Worm (Caenorhabditis elegans) whole organism, L1 larva: ENCODE measurements around the gene T09F3.4.
A peak's percentile ranks its signal among the peaks of the same experiment; 100 is the strongest.

Experiments
- C16A3.4 ChIP-seq: fragments of 150-350 bp; optimal IDR thresholded peaks from 2 replicates; lab custom pipeline; 2014; ENCODE audit warnings: missing biosample characterization, missing genetic modification characterization
- C34B4.2 ChIP-seq: sonication (generic microtip); optimal IDR thresholded peaks from 2 replicates; lab custom pipeline; 2017; ENCODE audit warnings: mild to moderate bottlenecking, missing genetic modification characterization, missing compliant biosample characterization
- aly-2 ChIP-seq: fragments of 150-350 bp; optimal IDR thresholded peaks from 2 replicates; lab custom pipeline; 2014; ENCODE audit warnings: missing biosample characterization, missing genetic modification characterization
- blmp-1 ChIP-seq: fragments of 150-350 bp; optimal IDR thresholded peaks from 2 replicates; lab custom pipeline; 2014; ENCODE audit warnings: missing biosample characterization, missing genetic modification characterization
- ceh-63 ChIP-seq: fragments of 200-800 bp; sonication (Bioruptor generic); optimal IDR thresholded peaks from 2 replicates; lab custom pipeline; 2018; ENCODE audit warnings: mild to moderate bottlenecking, missing genetic modification characterization, missing compliant biosample characterization
- ceh-8 ChIP-seq: fragments of 200-800 bp; sonication (Bioruptor generic); optimal IDR thresholded peaks from 2 replicates; lab custom pipeline; 2018; ENCODE audit warnings: mild to moderate bottlenecking, missing genetic modification characterization, moderate library complexity, missing compliant biosample characterization
- dpl-1 ChIP-seq, 3 experiments: fragments of 150-350 bp in 2 of 3; sonication (generic microtip) in 1 of 3; optimal IDR thresholded peaks; 2 replicates each; lab custom pipeline; 2014 to 2017; ENCODE audit warnings: missing biosample characterization in 3 of 3, missing genetic modification characterization in 3 of 3, missing genetic modification reagents in 3 of 3
- dsc-1 ChIP-seq: sonication (generic microtip); optimal IDR thresholded peaks from 2 replicates; lab custom pipeline; 2016; ENCODE audit warnings: mild to moderate bottlenecking, missing genetic modification characterization, missing compliant biosample characterization
- efl-1 ChIP-seq, 4 experiments: fragments of 150-350 bp; optimal IDR thresholded peaks in 3 of 4; peaks in 1 of 4; 1 replicate in 1 of 4; 2 replicates in 3 of 4; lab custom pipeline; 2014; ENCODE audit warnings: missing biosample characterization in 2 of 4, missing genetic modification characterization in 2 of 4, missing genetic modification reagents in 2 of 4
- efl-3 ChIP-seq: fragments of 200-800 bp; sonication (Bioruptor generic); optimal IDR thresholded peaks from 2 replicates; lab custom pipeline; 2018; ENCODE audit warnings: mild to moderate bottlenecking, missing genetic modification characterization, missing compliant biosample characterization
- egl-27 ChIP-seq, 2 experiments: fragments of 150-350 bp in 1 of 2; sonication (generic microtip); optimal IDR thresholded peaks; 3 replicates each; lab custom pipeline; 2017 to 2018; ENCODE audit warnings: missing biosample characterization in 2 of 2, missing genetic modification characterization in 2 of 2, missing genetic modification reagents in 2 of 2
- elt-2 ChIP-seq: sonication (generic microtip); optimal IDR thresholded peaks from 2 replicates; lab custom pipeline; 2016; ENCODE audit warnings: missing genetic modification characterization, mild to moderate bottlenecking, inconsistent platforms, missing compliant biosample characterization, missing genetic modification reagents
- ets-5 ChIP-seq: fragments of 200-800 bp; sonication (Bioruptor generic); IDR thresholded peaks from 2 replicates; pipeline ENCODE4 v1.3.6; 2022; ENCODE audit warnings: missing genetic modification characterization, missing compliant biosample characterization
- fkh-10 ChIP-seq: sonication (generic microtip); optimal IDR thresholded peaks from 2 replicates; lab custom pipeline; 2017; ENCODE audit warnings: missing biosample characterization, missing genetic modification reagents, missing genetic modification characterization
- isw-1 ChIP-seq: fragments of 200-800 bp; sonication (Bioruptor generic); IDR thresholded peaks from 2 replicates; pipeline ENCODE4 v1.3.6; 2022; ENCODE audit warnings: missing genetic modification characterization, missing compliant biosample characterization
- lin-14 ChIP-seq: fragments of 200-800 bp; sonication (Bioruptor generic); optimal IDR thresholded peaks from 2 replicates; lab custom pipeline; 2018; ENCODE audit warnings: mild to moderate bottlenecking, missing genetic modification characterization, moderate library complexity, missing compliant biosample characterization
- lsy-2 ChIP-seq, 2 experiments: fragments of 150-350 bp; optimal IDR thresholded peaks; 2 replicates each; lab custom pipeline; 2014; ENCODE audit warnings: missing biosample characterization in 2 of 2, missing genetic modification characterization in 2 of 2
- mep-1 ChIP-seq: fragments of 150-350 bp; optimal IDR thresholded peaks from 2 replicates; lab custom pipeline; 2014; ENCODE audit warnings: missing biosample characterization, missing genetic modification characterization
- nhr-12 ChIP-seq: sonication (generic microtip); optimal IDR thresholded peaks from 2 replicates; lab custom pipeline; 2017; ENCODE audit warnings: missing biosample characterization, missing genetic modification characterization
- nhr-19 ChIP-seq: fragments of 200-800 bp; sonication (Bioruptor generic); conservative IDR thresholded peaks from 2 replicates; pipeline ENCODE4 v1.3.6; 2022; ENCODE audit warnings: missing genetic modification characterization, missing compliant biosample characterization
- nhr-47 ChIP-seq: sonication (generic microtip); optimal IDR thresholded peaks from 2 replicates; lab custom pipeline; 2016; ENCODE audit warnings: mild to moderate bottlenecking, missing genetic modification characterization, moderate library complexity, missing compliant biosample characterization
- pag-3 ChIP-seq: sonication (generic microtip); optimal IDR thresholded peaks from 2 replicates; lab custom pipeline; 2017; ENCODE audit warnings: missing genetic modification characterization, mild to moderate bottlenecking, missing compliant biosample characterization, antibody characterized with exemption, borderline replicate concordance; ENCODE audit not compliant: insufficient read depth
- pqm-1 ChIP-seq: sonication (generic microtip); optimal IDR thresholded peaks from 3 replicates; lab custom pipeline; 2017; ENCODE audit warnings: missing biosample characterization, missing genetic modification characterization
- rnt-1 ChIP-seq: sonication (generic microtip); optimal IDR thresholded peaks from 2 replicates; lab custom pipeline; 2016; ENCODE audit warnings: mild to moderate bottlenecking, missing genetic modification characterization, moderate library complexity, missing compliant biosample characterization
- snpc-4 ChIP-seq: fragments of 150-350 bp; optimal IDR thresholded peaks from 2 replicates; lab custom pipeline; 2014; ENCODE audit warnings: missing biosample characterization, missing genetic modification characterization
- snu-23 ChIP-seq: sonication (generic microtip); optimal IDR thresholded peaks from 2 replicates; lab custom pipeline; 2016; ENCODE audit warnings: missing genetic modification characterization, missing compliant biosample characterization
- sox-4 ChIP-seq: sonication (generic microtip); optimal IDR thresholded peaks from 2 replicates; lab custom pipeline; 2016; ENCODE audit warnings: missing genetic modification characterization, missing compliant biosample characterization
- sptf-1 ChIP-seq: fragments of 150-350 bp; optimal IDR thresholded peaks from 2 replicates; lab custom pipeline; 2014; ENCODE audit warnings: missing biosample characterization, missing genetic modification characterization
- swsn-7 ChIP-seq: sonication (generic microtip); optimal IDR thresholded peaks from 2 replicates; lab custom pipeline; 2016; ENCODE audit warnings: missing genetic modification characterization, missing compliant biosample characterization
- vab-15 ChIP-seq: sonication (generic microtip); optimal IDR thresholded peaks from 2 replicates; lab custom pipeline; 2017; ENCODE audit warnings: missing genotype, mild to moderate bottlenecking, missing genetic modification characterization, missing compliant biosample characterization
- zip-4 ChIP-seq: fragments of 200-800 bp; sonication (Bioruptor generic); optimal IDR thresholded peaks from 2 replicates; lab custom pipeline; 2018; ENCODE audit warnings: mild to moderate bottlenecking, missing genetic modification characterization, moderate library complexity, missing compliant biosample characterization
- ztf-11 ChIP-seq, 2 experiments: sonication (generic microtip); optimal IDR thresholded peaks; 2 replicates each; lab custom pipeline; 2016 to 2017; ENCODE audit warnings: missing genetic modification characterization in 2 of 2, missing biosample characterization in 1 of 2, missing compliant biosample characterization in 1 of 2

The T09F3.4 gene

ce11 chrII:10373016-10373415 is 22.5 kb upstream of the T09F3.4 start:
- peak; percentile 8 for TF ChIP-seq elt-2
- no peak for TF ChIP-seq zip-4 (GFP tag; lab: Kevin White, UChicago)

- TF ChIP-seq dsc-1 (tag; lab: Kevin White, UChicago): peak; percentile 9
- TF ChIP-seq nhr-47 (tag; lab: Kevin White, UChicago): peak; percentile 13
- no peak for TF ChIP-seq snpc-4 (tag; lab: Kevin White, UChicago)
- no peak for TF ChIP-seq isw-1 (GFP tag; lab: Robert Waterston, UW)
- no peak for TF ChIP-seq efl-3 (GFP tag; lab: Kevin White, UChicago)
- peak in 1 of 2 experiments; percentile 9 for TF ChIP-seq lsy-2 (tag; optimal IDR thresholded peaks at IDR 0.05; lab: Kevin White, UChicago)
- no peak for TF ChIP-seq vab-15 (tag; lab: Kevin White, UChicago)
- TF ChIP-seq swsn-7 (tag; lab: Kevin White, UChicago): peak; percentile 13
- peak in 1 of 2 experiments; percentile 15 for TF ChIP-seq ztf-11 (tag; optimal IDR thresholded peaks at IDR 0.05; lab: Kevin White, UChicago)
- no peak for TF ChIP-seq sox-4
- TF ChIP-seq nhr-12: no peak
- no peak for TF ChIP-seq pqm-1
- TF ChIP-seq mep-1 (tag; lab: Kevin White, UChicago): peak; percentile 26
- TF ChIP-seq ets-5 (GFP tag; lab: Robert Waterston, UW): no peak
- no peak for TF ChIP-seq C16A3.4
- TF ChIP-seq egl-27 (tag; optimal IDR thresholded peaks at IDR 0.05; lab: Kevin White, UChicago): no peak
- peak; percentile 10 for TF ChIP-seq snu-23 (GFP tag; lab: Kevin White, UChicago)
- peak; percentile 38 for TF ChIP-seq blmp-1 (tag; lab: Kevin White, UChicago)
- TF ChIP-seq ceh-8 (GFP tag; lab: Kevin White, UChicago): peak; percentile 38
- TF ChIP-seq lin-14 (GFP tag; lab: Kevin White, UChicago): peak; percentile 68
These were observed 21.9 kb upstream of the T09F3.4 start for ce11 chrII:10373536-10374169.

- no peak for TF ChIP-seq nhr-19 (GFP tag; lab: Robert Waterston, UW)
- TF ChIP-seq sptf-1 (tag; lab: Kevin White, UChicago): no peak
- TF ChIP-seq aly-2: no peak
- TF ChIP-seq C34B4.2 (tag; lab: Kevin White, UChicago): no peak
- no peak for TF ChIP-seq ceh-63 (GFP tag; lab: Kevin White, UChicago)
- no peak for TF ChIP-seq efl-3 (GFP tag; lab: Kevin White, UChicago)
- TF ChIP-seq sox-4: no peak
These were observed 20.7 kb upstream of the T09F3.4 start for ce11 chrII:10374776-10375175.

ce11 chrII:10377901-10378300 is 17.6 kb upstream of the T09F3.4 start:
- TF ChIP-seq rnt-1 (tag; lab: Kevin White, UChicago) (peak; percentile 33), blmp-1 (tag; lab: Kevin White, UChicago) (peak; percentile 78), nhr-19 (GFP tag; lab: Robert Waterston, UW) (0 out of 2 replicates have a peak, but pooled peaks have one; percentile 5), fkh-10 (GFP tag; lab: Kevin White, UChicago) (no peak), lin-14 (GFP tag; lab: Kevin White, UChicago) (peak; percentile 40), dpl-1 (GFP tag; optimal IDR thresholded peaks at IDR 0.05; lab: Kevin White, UChicago) (no peak), zip-4 (GFP tag; lab: Kevin White, UChicago) (no peak), snu-23 (GFP tag; lab: Kevin White, UChicago) (peak; percentile 28), pag-3 (tag; lab: Kevin White, UChicago) (peak; percentile 65), efl-1 (optimal IDR thresholded peaks at IDR 0.05; lab: Kevin White, UChicago) (no peak), efl-1 (GFP tag; optimal IDR thresholded peaks at IDR 0.05 in 1 of 2; lab: Kevin White, UChicago) (peak in 1 of 2 experiments; percentile 71)
- TF ChIP-seq, all 84 proteins: peak for 7
